Worm (Caenorhabditis elegans) whole organism, young adult: Measurements from ENCODE around the gene lhfp-4.

ENCODE experiments used
- B0336.3 ChIP-seq: fragments of 200-800 bp; sonication (Bioruptor generic); IDR thresholded peaks from 2 replicates; pipeline ENCODE4 v1.3.6; 2022; ENCODE audit warnings: missing genetic modification characterization, missing compliant biosample characterization
- D2030.7 ChIP-seq: fragments of 200-800 bp; sonication (Bioruptor generic); IDR thresholded peaks from 2 replicates; pipeline ENCODE4 v1.3.6; 2022; ENCODE audit warnings: missing genetic modification reagents, missing genetic modification characterization, missing compliant biosample characterization
- F57C9.4 ChIP-seq: sonication (generic microtip); optimal IDR thresholded peaks from 2 replicates; lab custom pipeline; 2017; ENCODE audit warnings: mild to moderate bottlenecking, missing genetic modification characterization, missing compliant biosample characterization
- K12H6.12 ChIP-seq: fragments of 200-800 bp; sonication (Bioruptor generic); optimal IDR thresholded peaks from 2 replicates; lab custom pipeline; 2018; ENCODE audit warnings: mild to moderate bottlenecking, missing genetic modification characterization, missing compliant biosample characterization
- T07F8.4 ChIP-seq: sonication (generic microtip); optimal IDR thresholded peaks from 2 replicates; lab custom pipeline; 2016; ENCODE audit warnings: mild to moderate bottlenecking, missing genetic modification characterization, moderate library complexity, missing compliant biosample characterization
- Y95B8A.8 ChIP-seq: fragments of 200-800 bp; sonication (Bioruptor generic); IDR thresholded peaks from 2 replicates; pipeline ENCODE4 v1.3.6; 2022; ENCODE audit warnings: missing genetic modification reagents, missing genetic modification characterization, missing compliant biosample characterization
- ZK185.1 ChIP-seq: sonication (generic microtip); optimal IDR thresholded peaks from 2 replicates; lab custom pipeline; 2016; ENCODE audit warnings: mild to moderate bottlenecking, missing genetic modification characterization, missing compliant biosample characterization; ENCODE audit not compliant: poor library complexity, severe bottlenecking
- ama-1 ChIP-seq, 3 experiments: fragments of 150-350 bp in 1 of 3; sonication (generic microtip) in 2 of 3; optimal IDR thresholded peaks; 2 replicates each; lab custom pipeline; 2014 to 2018; ENCODE audit warnings: missing biosample characterization in 2 of 3, missing genetic modification characterization in 2 of 3, missing genetic modification reagents in 2 of 3
- athp-1 ChIP-seq: sonication (generic microtip); optimal IDR thresholded peaks from 2 replicates; lab custom pipeline; 2017; ENCODE audit warnings: mild to moderate bottlenecking, missing genetic modification characterization, missing compliant biosample characterization
- attf-6 ChIP-seq: fragments of 200-800 bp; sonication (Bioruptor generic); IDR thresholded peaks from 2 replicates; pipeline ENCODE4 v1.3.6; 2022; ENCODE audit warnings: missing genetic modification reagents, missing genetic modification characterization, missing compliant biosample characterization
- ceh-100 ChIP-seq: fragments of 200-800 bp; sonication (Bioruptor generic); IDR thresholded peaks from 2 replicates; pipeline ENCODE4 v1.3.6; 2022; ENCODE audit warnings: missing genetic modification reagents, missing genetic modification characterization, missing compliant biosample characterization
- ceh-40 ChIP-seq: fragments of 200-800 bp; sonication (Bioruptor generic); IDR thresholded peaks from 2 replicates; pipeline ENCODE4 v1.3.6; 2022; ENCODE audit warnings: missing genetic modification characterization, missing compliant biosample characterization
- ceh-58 ChIP-seq: fragments of 200-800 bp; sonication (Bioruptor generic); IDR thresholded peaks from 2 replicates; pipeline ENCODE4 v1.3.6; 2022; ENCODE audit warnings: missing genetic modification characterization, missing compliant biosample characterization
- chd-7 ChIP-seq: sonication (generic microtip); optimal IDR thresholded peaks from 2 replicates; lab custom pipeline; 2016; ENCODE audit warnings: mild to moderate bottlenecking, missing genetic modification characterization, moderate library complexity, missing compliant biosample characterization
- dox-1 ChIP-seq: fragments of 200-800 bp; sonication (Bioruptor generic); IDR thresholded peaks from 2 replicates; pipeline ENCODE4 v1.3.6; 2022; ENCODE audit warnings: missing genetic modification reagents, missing genetic modification characterization, missing compliant biosample characterization
- dpff-1 ChIP-seq: sonication (generic microtip); optimal IDR thresholded peaks from 2 replicates; lab custom pipeline; 2017; ENCODE audit warnings: mild to moderate bottlenecking, missing genetic modification characterization, missing compliant biosample characterization
- dpl-1 ChIP-seq: fragments of 150-350 bp; optimal IDR thresholded peaks from 2 replicates; lab custom pipeline; 2014; ENCODE audit warnings: missing biosample characterization, missing genetic modification reagents, missing genetic modification characterization
- egl-44 ChIP-seq: fragments of 200-800 bp; sonication (Bioruptor generic); IDR thresholded peaks from 2 replicates; pipeline ENCODE4 v1.3.6; 2022; ENCODE audit warnings: missing genetic modification reagents, missing genetic modification characterization, missing compliant biosample characterization
- fkh-3 ChIP-seq: sonication (generic microtip); optimal IDR thresholded peaks from 2 replicates; lab custom pipeline; 2016; ENCODE audit warnings: mild to moderate bottlenecking, missing genetic modification characterization, missing compliant biosample characterization
- hmg-1.2 ChIP-seq: fragments of 200-800 bp; sonication (Bioruptor generic); IDR thresholded peaks from 2 replicates; pipeline ENCODE4 v1.3.6; 2022; ENCODE audit warnings: missing genetic modification reagents, missing genetic modification characterization, missing compliant biosample characterization
- hrde-1 ChIP-seq: sonication (generic microtip); optimal IDR thresholded peaks from 2 replicates; lab custom pipeline; 2016; ENCODE audit warnings: missing genetic modification characterization, mild to moderate bottlenecking, missing compliant biosample characterization, moderate library complexity, missing genotype, missing genetic modification reagents, borderline replicate concordance
- lag-1 ChIP-seq: fragments of 200-800 bp; sonication (Bioruptor generic); IDR thresholded peaks from 2 replicates; pipeline ENCODE4 v1.3.6; 2022; ENCODE audit warnings: missing genetic modification reagents, missing genetic modification characterization, missing compliant biosample characterization
- lin-35 ChIP-seq, 3 experiments: fragments of 150-350 bp in 2 of 3; sonication (generic microtip) in 1 of 3; optimal IDR thresholded peaks; 2 replicates each; lab custom pipeline; 2014 to 2018; ENCODE audit warnings: missing biosample characterization in 3 of 3, missing genetic modification characterization in 3 of 3, missing genetic modification reagents in 3 of 3
- lin-40 ChIP-seq: sonication (generic microtip); optimal IDR thresholded peaks from 2 replicates; lab custom pipeline; 2016; ENCODE audit warnings: missing genetic modification characterization, mild to moderate bottlenecking, missing compliant biosample characterization, missing genotype, missing genetic modification reagents
- lsl-1 ChIP-seq: fragments of 200-800 bp; sonication (Bioruptor generic); optimal IDR thresholded peaks from 2 replicates; lab custom pipeline; 2018; ENCODE audit warnings: mild to moderate bottlenecking, missing genetic modification characterization, moderate library complexity, missing compliant biosample characterization
- madf-10 ChIP-seq: sonication (generic microtip); optimal IDR thresholded peaks from 2 replicates; lab custom pipeline; 2016; ENCODE audit warnings: mild to moderate bottlenecking, missing genetic modification characterization, missing compliant biosample characterization
- madf-3 ChIP-seq: fragments of 200-800 bp; sonication (Bioruptor generic); IDR thresholded peaks from 2 replicates; pipeline ENCODE4 v1.3.6; 2022; ENCODE audit warnings: missing genetic modification reagents, missing genetic modification characterization, missing compliant biosample characterization
- mcd-1 ChIP-seq: fragments of 200-800 bp; sonication (Bioruptor generic); IDR thresholded peaks from 2 replicates; pipeline ENCODE4 v1.3.6; 2022; ENCODE audit warnings: missing genetic modification reagents, missing genetic modification characterization, missing compliant biosample characterization
- mel-28 ChIP-seq: sonication (generic microtip); optimal IDR thresholded peaks from 2 replicates; lab custom pipeline; 2016; ENCODE audit warnings: borderline replicate concordance, mild to moderate bottlenecking, missing genetic modification characterization, missing compliant biosample characterization
- nfya-1 ChIP-seq: sonication (generic microtip); optimal IDR thresholded peaks from 2 replicates; lab custom pipeline; 2017; ENCODE audit warnings: antibody characterized with exemption, missing compliant biosample characterization, missing genetic modification characterization, borderline replicate concordance; ENCODE audit not compliant: insufficient read depth
- nfyb-1 ChIP-seq: fragments of 200-800 bp; sonication (Bioruptor generic); IDR thresholded peaks from 2 replicates; pipeline ENCODE4 v1.3.6; 2022; ENCODE audit warnings: missing genetic modification reagents, missing genetic modification characterization, missing compliant biosample characterization
- nhr-80 ChIP-seq: sonication (generic microtip); optimal IDR thresholded peaks from 2 replicates; lab custom pipeline; 2016; ENCODE audit warnings: missing genetic modification characterization, missing compliant biosample characterization
- pha-4 ChIP-seq: fragments of 150-350 bp; sonication (generic microtip); optimal IDR thresholded peaks from 2 replicates; lab custom pipeline; 2014; ENCODE audit warnings: missing biosample characterization, missing genetic modification reagents, missing genetic modification characterization
- rcor-1 ChIP-seq: fragments of 200-800 bp; sonication (Bioruptor generic); IDR thresholded peaks from 2 replicates; pipeline ENCODE4 v1.3.6; 2022; ENCODE audit warnings: missing genetic modification reagents, missing genetic modification characterization, missing compliant biosample characterization
- rpc-1 ChIP-seq, 2 experiments: fragments of 150-350 bp in 1 of 2; sonication (generic microtip) in 1 of 2; optimal IDR thresholded peaks; 2 replicates each; lab custom pipeline; 2014 to 2018; ENCODE audit warnings: missing biosample characterization in 1 of 2, missing genetic modification characterization in 1 of 2, missing genetic modification reagents in 1 of 2, missing genotype in 1 of 2
- snpc-1.1 ChIP-seq: sonication (generic microtip); optimal IDR thresholded peaks from 2 replicates; lab custom pipeline; 2017; ENCODE audit warnings: missing genetic modification characterization, mild to moderate bottlenecking, missing compliant biosample characterization, antibody characterized with exemption, moderate library complexity, missing genotype, missing genetic modification reagents; ENCODE audit not compliant: insufficient read depth
- snpc-4 ChIP-seq, 5 experiments: fragments of 150-350 bp in 1 of 5; sonication (generic microtip) in 4 of 5; optimal IDR thresholded peaks; 2 replicates each; lab custom pipeline; 2014 to 2018; ENCODE audit warnings: missing genetic modification characterization in 5 of 5, missing biosample characterization in 3 of 5, antibody characterized with exemption in 2 of 5, mild to moderate bottlenecking in 2 of 5, missing compliant biosample characterization in 2 of 5, missing genotype in 2 of 5, moderate library complexity in 2 of 5, missing genetic modification reagents in 1 of 5
- tlf-1 ChIP-seq: fragments of 200-800 bp; sonication (Bioruptor generic); optimal IDR thresholded peaks from 2 replicates; lab custom pipeline; 2018; ENCODE audit warnings: mild to moderate bottlenecking, missing genetic modification characterization, missing compliant biosample characterization
- xnd-1 ChIP-seq: sonication (generic microtip); optimal IDR thresholded peaks from 2 replicates; lab custom pipeline; 2016; ENCODE audit warnings: missing genotype, missing genetic modification reagents, missing genetic modification characterization, missing compliant biosample characterization
- ztf-22 ChIP-seq: fragments of 200-800 bp; sonication (Bioruptor generic); optimal IDR thresholded peaks from 2 replicates; lab custom pipeline; 2018; ENCODE audit warnings: mild to moderate bottlenecking, missing genetic modification characterization, moderate library complexity, missing compliant biosample characterization
- ztf-6 ChIP-seq: fragments of 200-800 bp; sonication (Bioruptor generic); IDR thresholded peaks from 2 replicates; pipeline ENCODE4 v1.3.6; 2022; ENCODE audit warnings: missing genetic modification reagents, missing genetic modification characterization, missing compliant biosample characterization

lhfp-4 gene

DNA sequence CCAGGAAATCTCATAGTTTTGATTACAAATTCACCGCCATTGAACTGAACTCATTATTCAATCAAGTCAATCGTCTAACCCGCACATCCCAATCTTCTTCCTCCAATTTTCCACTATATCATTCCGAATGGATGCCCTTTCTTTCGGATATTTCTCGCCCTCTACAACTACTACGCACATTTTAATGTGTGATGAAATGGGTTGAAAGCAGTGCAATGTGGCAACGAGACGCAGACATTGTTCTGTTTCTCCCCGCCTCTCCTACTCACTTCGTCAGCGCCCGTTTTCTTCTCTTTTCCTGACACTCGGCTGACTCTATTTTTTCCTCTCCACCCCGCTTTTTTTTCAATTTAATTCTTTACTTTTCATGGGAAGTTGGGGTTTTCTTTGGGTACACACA is 6.8 kb upstream of the lhfp-4 start (continued):
- peak; percentile 33 for TF ChIP-seq ama-1 (optimal IDR thresholded peaks at IDR 0.05; lab: Kevin White, UChicago)
- TF ChIP-seq ama-1 (GFP tag; optimal IDR thresholded peaks at IDR 0.05; lab: Kevin White, UChicago) = no peak

- TF ChIP-seq dpff-1 (tag; lab: Kevin White, UChicago) (no peak), ZK185.1 (no peak), nfya-1 (tag; lab: Kevin White, UChicago) (no peak), ceh-40 (GFP tag; lab: Robert Waterston, UW) (no peak), chd-7 (tag; lab: Kevin White, UChicago) (no peak), K12H6.12 (no peak), ztf-22 (GFP tag; lab: Kevin White, UChicago) (no peak), tlf-1 (GFP tag; lab: Kevin White, UChicago) (no peak), fkh-3 (tag; lab: Kevin White, UChicago) (no peak), snpc-1.1 (tag; lab: Kevin White, UChicago) (no peak), egl-44 (no peak), nhr-80 (tag; lab: Kevin White, UChicago) (no peak), F57C9.4 (tag; lab: Kevin White, UChicago) (no peak), Y95B8A.8 (no peak), lin-35 (GFP tag; optimal IDR thresholded peaks at IDR 0.05; lab: Kevin White, UChicago) (no peak)
- TF ChIP-seq, all 124 proteins: peak for 0
Measured at ce11 chrIV:17269042-17269441, 6.3 kb upstream of the lhfp-4 start, which contains the start of gene atgp-1. Gene atgp-1 (plus strand): TSS chrIV:17269342.

ce11 chrIV:17269702-17270101 is 5.7 kb upstream of the lhfp-4 start:
- TF ChIP-seq rpc-1 (optimal IDR thresholded peaks at IDR 0.05; lab: Kevin White, UChicago) = no peak
- TF ChIP-seq rpc-1 (tag; optimal IDR thresholded peaks at IDR 0.05; lab: Kevin White, UChicago) = no peak
- no peak for TF ChIP-seq T07F8.4 (tag; lab: Kevin White, UChicago)
- TF ChIP-seq hrde-1 (tag; lab: Kevin White, UChicago) = no peak

DNA sequence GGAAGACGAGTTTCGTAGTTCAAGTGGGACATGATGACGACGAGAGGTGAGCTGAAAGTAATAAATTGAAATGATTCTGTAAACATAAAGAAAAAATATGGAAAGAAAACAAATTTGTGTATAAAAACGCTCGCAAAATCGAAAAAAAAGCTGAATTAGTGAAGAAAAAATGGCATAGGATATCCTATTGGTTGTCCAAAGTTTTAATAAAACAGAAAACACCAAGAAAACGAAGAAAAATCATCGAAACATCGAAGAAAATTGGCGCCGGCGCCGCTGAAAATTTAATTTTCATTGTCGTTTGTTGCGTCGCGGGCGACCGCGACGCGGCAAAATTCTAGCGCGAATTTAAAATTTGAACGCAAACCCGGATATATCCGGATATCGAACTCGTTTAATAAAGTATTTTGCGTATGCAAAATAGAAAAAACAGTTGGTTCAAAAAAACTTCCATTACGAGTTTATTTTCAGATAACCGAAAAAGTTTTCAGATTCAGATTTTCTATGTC is 1.7 kb upstream of the lhfp-4 start, which contains the start of gene gln-5:
gln-5 (minus strand) TSS at position 51 of the 509 bp plus-strand sequence.
- TF ChIP-seq ZK185.1 (no peak), dpl-1 (GFP tag; lab: Kevin White, UChicago) (peak; percentile 90), rcor-1 (GFP tag; lab: Robert Waterston, UW) (peak; percentile 77), hrde-1 (tag; lab: Kevin White, UChicago) (no peak), D2030.7 (GFP tag; lab: Robert Waterston, UW) (peak; percentile 97), nfyb-1 (GFP tag; lab: Robert Waterston, UW) (peak; percentile 27; the same call in 1 of the 2 replicates), snpc-4 (GFP tag; optimal IDR thresholded peaks at IDR 0.05; lab: Kevin White, UChicago) (peak; percentile 35), snpc-4 (tag; optimal IDR thresholded peaks at IDR 0.05; lab: Kevin White, UChicago) (peak in 3 of 4 experiments; percentile 16 to 76 (median 71)), Y95B8A.8 (0 out of 2 replicates have a peak, but pooled peaks have one; percentile 66), attf-6 (GFP tag; lab: Robert Waterston, UW) (peak; percentile 88), hmg-1.2 (GFP tag; lab: Robert Waterston, UW) (peak; percentile 52; the same call in 1 of the 2 replicates), xnd-1 (tag; lab: Kevin White, UChicago) (peak; percentile 93), ztf-6 (GFP tag; lab: Robert Waterston, UW) (no peak), mel-28 (tag; lab: Kevin White, UChicago) (no peak), dox-1 (peak; percentile 81), pha-4 (no peak), mcd-1 (peak; percentile 37; the same call in 1 of the 2 replicates), madf-3 (GFP tag; lab: Robert Waterston, UW) (peak; percentile 96), athp-1 (tag; lab: Kevin White, UChicago) (peak; percentile 16), madf-10 (no peak), ceh-100 (GFP tag; lab: Robert Waterston, UW) (peak; percentile 51; the same call in 1 of the 2 replicates), lin-40 (tag; lab: Kevin White, UChicago) (no peak), B0336.3 (GFP tag; lab: Robert Waterston, UW) (peak; percentile 37; the same call in 1 of the 2 replicates), ceh-58 (GFP tag; lab: Robert Waterston, UW) (no peak), lsl-1 (GFP tag; lab: Kevin White, UChicago) (peak; percentile 71), lag-1 (GFP tag; lab: Robert Waterston, UW) (no peak)
